Fruit fly (Drosophila melanogaster) whole organism, adult: ENCODE results near the gene ear.
A peak's percentile ranks its signal among the peaks of the same experiment; 100 is the strongest.

Experiments
- CG7101 ChIP-seq: fragments of 200-800 bp; sonication (Bioruptor generic); optimal IDR thresholded peaks from 2 replicates; lab custom pipeline; 2018; ENCODE audit warnings: missing biosample characterization, mild to moderate bottlenecking, missing genetic modification characterization, moderate library complexity
- cic ChIP-seq: fragments of 200-800 bp; sonication (Bioruptor generic); optimal IDR thresholded peaks from 2 replicates; lab custom pipeline; 2017; ENCODE audit warnings: missing biosample characterization, mild to moderate bottlenecking, missing genetic modification characterization, moderate library complexity
- cnc ChIP-seq, 2 experiments: fragments of >200 bp; optimal IDR thresholded peaks; 2 replicates each; lab custom pipeline; 2017
- tj ChIP-seq: fragments of 200-800 bp; sonication (Bioruptor generic); optimal IDR thresholded peaks from 3 replicates; lab custom pipeline; 2017; ENCODE audit warnings: missing biosample characterization, mild to moderate bottlenecking, missing genetic modification characterization, moderate library complexity

DNA sequence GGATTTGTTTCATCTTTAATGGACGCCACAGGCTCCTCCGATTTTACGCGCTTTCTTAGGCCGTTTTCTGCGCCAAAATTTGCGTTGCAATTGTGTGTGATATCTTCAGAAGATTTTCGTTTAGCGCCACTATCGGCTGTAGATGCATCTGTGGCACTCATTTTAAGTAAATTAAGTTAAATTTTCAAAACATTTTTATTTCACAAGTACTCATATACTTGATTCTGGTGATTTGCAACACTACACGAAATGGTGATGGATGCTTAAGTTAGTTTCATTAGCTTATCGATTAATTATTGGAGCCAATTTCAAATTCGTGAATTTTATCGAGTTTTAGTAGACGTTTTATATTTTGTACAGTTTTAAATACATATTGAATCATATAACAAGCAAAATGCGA, 43.1 kb downstream of the ear start, which contains the start of gene CG6171:
- TF ChIP-seq CG7101 (peak; percentile 44), cic (GFP tag; lab: Kevin White, UChicago) (no peak), cnc (optimal IDR thresholded peaks at IDR 0.05; lab: Kevin White, UChicago) (no peak), tj (GFP tag; lab: Kevin White, UChicago) (no peak)
